Fruit fly (Drosophila melanogaster): Measurements from ENCODE around the gene M1BP.

The M1BP gene

dm6 chr3R:8726632-8727031, 4.9 kb downstream of the M1BP start, which contains the start of gene CG8159 (continued):
- TF ChIP-seq Kr (GFP tag; optimal IDR thresholded peaks at IDR 0.05) (no peak), CG2875 (GFP tag; optimal IDR thresholded peaks at IDR 0.05) (no peak), CG14667 (GFP tag; IDR thresholded peaks at IDR 0.05) (no peak), CG10565 (GFP tag; optimal IDR thresholded peaks at IDR 0.05) (no peak), CG17385 (GFP tag; optimal IDR thresholded peaks at IDR 0.05) (no peak), jumu (GFP tag; optimal IDR thresholded peaks at IDR 0.05) (no peak), CG18476 (GFP tag; optimal IDR thresholded peaks at IDR 0.05) (no peak), CG6791 (GFP tag; IDR thresholded peaks at IDR 0.05; ENCODE audit: partially characterized antibody) (no peak), Opbp (GFP tag; IDR thresholded peaks at IDR 0.05; ENCODE audit: partially characterized antibody) (no peak), fru (optimal IDR thresholded peaks at IDR 0.05) (no peak), CG6689 (GFP tag; IDR thresholded peaks at IDR 0.05) (no peak), Camta (GFP tag; optimal IDR thresholded peaks at IDR 0.05) (no peak), vvl (GFP tag; IDR thresholded peaks at IDR 0.05) (peak; percentile 34; the same call in 1 of the 2 replicates), CG10321 (GFP tag; IDR thresholded peaks at IDR 0.05) (no peak), CG17912 (GFP tag; optimal IDR thresholded peaks at IDR 0.05) (no peak), CG9932 (GFP tag; IDR thresholded peaks at IDR 0.05) (no peak), Gug (GFP tag; IDR thresholded peaks at IDR 0.05) (no peak), CG13424 (tag; optimal IDR thresholded peaks at IDR 0.05) (no peak), ro (GFP tag; IDR thresholded peaks at IDR 0.05) (no peak), mld (GFP tag; IDR thresholded peaks at IDR 0.05; ENCODE audit: partially characterized antibody) (no peak), stwl (tag; optimal IDR thresholded peaks at IDR 0.05) (peak; percentile 54), sisA (GFP tag; IDR thresholded peaks at IDR 0.05) (no peak), row (GFP tag; IDR thresholded peaks at IDR 0.05) (no peak), Dbx (GFP tag; IDR thresholded peaks at IDR 0.05) (no peak), Oaz (GFP tag; IDR thresholded peaks at IDR 0.05) (no peak), vfl (GFP tag; optimal IDR thresholded peaks at IDR 0.05) (no peak), stc (GFP tag; IDR thresholded peaks at IDR 0.05) (no peak), Sox100B (GFP tag; optimal IDR thresholded peaks at IDR 0.05) (no peak), dan (GFP tag; IDR thresholded peaks at IDR 0.05) (no peak), Hand (GFP tag; optimal IDR thresholded peaks at IDR 0.05) (no peak), CG3838 (GFP tag; optimal IDR thresholded peaks at IDR 0.05) (no peak), CG12391 (tag; optimal IDR thresholded peaks at IDR 0.05) (no peak), CG2116 (GFP tag; optimal IDR thresholded peaks at IDR 0.05) (no peak), CG4617 (GFP tag; optimal IDR thresholded peaks at IDR 0.05; ENCODE audit: borderline replicate concordance) (peak; percentile 62), danr (GFP tag; IDR thresholded peaks at IDR 0.05) (no peak), CTCF (GFP tag; optimal IDR thresholded peaks at IDR 0.05) (no peak), Gsc (GFP tag; IDR thresholded peaks at IDR 0.05) (no peak), HLH3B (GFP tag; IDR thresholded peaks at IDR 0.05) (no peak), Ets97D (GFP tag; optimal IDR thresholded peaks at IDR 0.05) (peak; percentile 35), CG2120 (GFP tag; optimal IDR thresholded peaks at IDR 0.05) (peak; percentile 6), Mes4 (GFP tag; optimal IDR thresholded peaks at IDR 0.05) (no peak), sd (tag; optimal IDR thresholded peaks at IDR 0.05) (no peak), CG6654 (GFP tag; optimal IDR thresholded peaks at IDR 0.05) (no peak), CG7928 (GFP tag; optimal IDR thresholded peaks at IDR 0.05) (no peak), CG11695 (GFP tag; IDR thresholded peaks at IDR 0.05) (no peak), tup (GFP tag; optimal IDR thresholded peaks at IDR 0.05) (no peak), phol (tag; optimal IDR thresholded peaks at IDR 0.05) (no peak), CG11504 (tag; optimal IDR thresholded peaks at IDR 0.05) (no peak), gcm2 (GFP tag; optimal IDR thresholded peaks at IDR 0.05) (no peak), Med (GFP tag) (peak; percentile 84), CG1024 (GFP tag; IDR thresholded peaks at IDR 0.05) (no peak), CG11696 (GFP tag; IDR thresholded peaks at IDR 0.05) (no peak), crp (GFP tag; optimal IDR thresholded peaks at IDR 0.05) (peak in 1 of 2 experiments; percentile 43), lmd (GFP tag; IDR thresholded peaks at IDR 0.05) (no peak)

Data from whole organism, embryonic.